Worm (Caenorhabditis elegans): ENCODE measurements around the gene nhr-51.

nhr-51 gene

DNA sequence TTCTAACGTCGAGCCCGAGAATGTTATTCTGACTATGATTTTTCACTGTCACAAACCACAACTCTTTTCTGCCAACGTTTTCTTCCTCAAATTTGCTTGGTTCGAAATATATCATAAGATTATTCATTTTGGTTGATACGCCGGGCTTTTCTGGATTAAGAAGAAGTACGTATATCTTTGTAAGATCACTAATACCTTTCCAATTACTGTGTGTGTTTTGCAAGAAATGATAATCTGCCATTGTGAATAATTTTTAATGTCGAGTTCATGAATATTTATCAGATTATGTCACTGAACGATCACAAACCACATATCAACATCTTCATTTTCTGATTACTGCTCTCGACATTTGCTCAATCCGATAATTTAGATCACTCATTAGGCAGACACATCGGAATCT is 11.8 kb downstream of the nhr-51 start, which contains the start of gene nhr-196:
TSS of gene nhr-196 (plus strand) at position 118 of the 400 bp plus-strand sequence.
- TF ChIP-seq nhr-47 (tag; optimal IDR thresholded peaks at IDR 0.05) (peak; percentile 49), fkh-4 (tag; optimal IDR thresholded peaks at IDR 0.05; ENCODE audit: borderline replicate concordance) (peak; percentile 24), nhr-71 (tag; optimal IDR thresholded peaks at IDR 0.05) (peak; percentile 17), ztf-11 (tag; optimal IDR thresholded peaks at IDR 0.05) (no peak), dsc-1 (tag; optimal IDR thresholded peaks at IDR 0.05) (peak; percentile 98), ceh-8 (GFP tag; optimal IDR thresholded peaks at IDR 0.05) (no peak), egl-13 (tag; optimal IDR thresholded peaks at IDR 0.05) (no peak), egl-27 (tag; optimal IDR thresholded peaks at IDR 0.05) (no peak), fkh-8 (tag; optimal IDR thresholded peaks at IDR 0.05) (peak; percentile 66), sox-4 (tag; optimal IDR thresholded peaks at IDR 0.05) (peak; percentile 58), tbx-2 (tag; optimal IDR thresholded peaks at IDR 0.05) (no peak), efl-1 (optimal IDR thresholded peaks at IDR 0.05) (no peak), efl-1 (GFP tag; optimal IDR thresholded peaks at IDR 0.05 in 1 of 2) (no peak), snpc-4 (tag; optimal IDR thresholded peaks at IDR 0.05) (no peak), fkh-10 (GFP tag; optimal IDR thresholded peaks at IDR 0.05) (no peak), pax-3 (tag; optimal IDR thresholded peaks at IDR 0.05) (peak; percentile 80), nhr-28 (tag; optimal IDR thresholded peaks at IDR 0.05) (no peak), zip-4 (GFP tag; optimal IDR thresholded peaks at IDR 0.05) (no peak), unc-86 (tag; optimal IDR thresholded peaks at IDR 0.05) (no peak)

DNA sequence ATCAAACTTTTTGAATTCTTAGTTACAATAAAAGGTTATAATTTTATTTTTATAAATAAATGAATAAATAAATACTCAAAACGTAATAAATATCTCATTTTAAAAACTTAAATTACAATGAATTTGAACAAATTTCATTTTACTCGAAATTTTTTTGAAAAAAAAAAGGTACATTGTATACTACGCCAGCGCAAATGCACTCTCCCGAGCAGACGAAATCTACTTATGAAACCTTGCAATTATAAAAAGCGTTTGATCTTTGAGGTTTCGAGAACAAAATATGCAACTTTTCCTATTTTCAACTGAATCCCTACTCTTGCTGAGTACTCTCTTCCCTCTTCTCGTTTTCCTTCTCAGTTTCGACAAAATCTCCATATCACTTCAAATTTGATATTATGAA is 13.9 kb downstream of the nhr-51 start, which contains the start of gene nhr-197:
TSS of gene nhr-197 (plus strand) at position 301 of the 400 bp plus-strand sequence.
- no peak for TF ChIP-seq mef-2 (tag; optimal IDR thresholded peaks at IDR 0.05)
- TF ChIP-seq ceh-90 (tag; optimal IDR thresholded peaks at IDR 0.05), result no peak
- TF ChIP-seq lin-13 (GFP tag; optimal IDR thresholded peaks at IDR 0.05), result no peak
- no peak for TF ChIP-seq pag-3 (tag; optimal IDR thresholded peaks at IDR 0.05; ENCODE audit: borderline replicate concordance, insufficient read depth)
- TF ChIP-seq nhr-19 (GFP tag; conservative IDR thresholded peaks at IDR 0.05), result no peak
- no peak for TF ChIP-seq efl-3 (GFP tag; optimal IDR thresholded peaks at IDR 0.05)
- TF ChIP-seq ztf-4 (tag; optimal IDR thresholded peaks at IDR 0.05), result no peak
- no peak for TF ChIP-seq tlp-1 (tag; optimal IDR thresholded peaks at IDR 0.05)
- no peak for TF ChIP-seq egl-27 (tag; optimal IDR thresholded peaks at IDR 0.05)
- TF ChIP-seq fos-1 (tag; optimal IDR thresholded peaks at IDR 0.05), result no peak
- no peak for TF ChIP-seq nhr-77 (tag; optimal IDR thresholded peaks at IDR 0.05)
- no peak for TF ChIP-seq nhr-76 (tag; optimal IDR thresholded peaks at IDR 0.05)
- no peak for TF ChIP-seq lir-3 (tag; optimal IDR thresholded peaks at IDR 0.05; ENCODE audit: poor library complexity)
- TF ChIP-seq dpl-1 (GFP tag; optimal IDR thresholded peaks at IDR 0.05), result no peak
- TF ChIP-seq fkh-4 (tag; optimal IDR thresholded peaks at IDR 0.05; ENCODE audit: borderline replicate concordance), result no peak
- TF ChIP-seq lin-15B (tag; optimal IDR thresholded peaks at IDR 0.05), result no peak
- TF ChIP-seq ama-1 (optimal IDR thresholded peaks at IDR 0.05), result no peak
- TF ChIP-seq ceh-8 (GFP tag; optimal IDR thresholded peaks at IDR 0.05), result no peak

ce11 chrV:15689952-15690351 is 16.1 kb downstream of the nhr-51 start, which contains the start of gene nhr-268:
nhr-268 (plus strand) TSS chrV:15690252.
- TF ChIP-seq isw-1 (GFP tag; IDR thresholded peaks at IDR 0.05) (no peak), swsn-7 (tag; optimal IDR thresholded peaks at IDR 0.05) (no peak), unc-130 (tag; optimal IDR thresholded peaks at IDR 0.05) (no peak), nhr-19 (GFP tag; conservative IDR thresholded peaks at IDR 0.05) (no peak)

DNA sequence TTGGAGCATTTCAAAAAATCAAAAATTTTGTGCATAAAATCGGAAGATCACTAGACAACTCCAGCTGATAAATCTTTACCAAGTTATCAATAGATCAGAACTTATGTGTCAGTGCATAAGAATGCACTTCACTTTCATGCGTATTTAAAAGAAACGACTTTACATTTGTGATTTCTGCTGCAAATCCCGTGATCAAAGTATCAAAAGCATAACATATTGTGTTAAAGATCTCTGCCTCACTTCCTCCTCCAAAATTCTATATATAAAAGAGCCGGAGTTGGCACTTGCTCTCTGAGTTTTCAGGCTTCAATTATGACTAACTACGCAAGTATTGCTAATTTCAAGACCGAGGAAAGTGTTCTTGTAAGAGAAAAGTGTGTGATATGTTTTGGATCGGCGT is 19.9 kb downstream of the nhr-51 start, which contains the start of gene nhr-198:
TSS of gene nhr-198 (plus strand) at position 313 of the 400 bp plus-strand sequence.
- TF ChIP-seq alr-1 (tag; optimal IDR thresholded peaks at IDR 0.05; ENCODE audit: borderline replicate concordance) (no peak), unc-86 (tag; optimal IDR thresholded peaks at IDR 0.05) (no peak), egl-13 (tag; optimal IDR thresholded peaks at IDR 0.05) (no peak), vab-15 (tag; optimal IDR thresholded peaks at IDR 0.05) (no peak), fkh-10 (GFP tag; optimal IDR thresholded peaks at IDR 0.05) (no peak), fkh-8 (tag; optimal IDR thresholded peaks at IDR 0.05) (peak; percentile 79), lsy-2 (tag; optimal IDR thresholded peaks at IDR 0.05) (no peak), nhr-20 (tag; optimal IDR thresholded peaks at IDR 0.05) (no peak), mdl-1 (tag; optimal IDR thresholded peaks at IDR 0.05) (no peak), sox-4 (tag; optimal IDR thresholded peaks at IDR 0.05) (peak; percentile 28), lin-35 (GFP tag; optimal IDR thresholded peaks at IDR 0.05) (no peak), nhr-12 (tag; optimal IDR thresholded peaks at IDR 0.05) (no peak), grh-1 (GFP tag; IDR thresholded peaks at IDR 0.05) (no peak), dsc-1 (tag; optimal IDR thresholded peaks at IDR 0.05) (peak; percentile 55), unc-30 (tag; optimal IDR thresholded peaks at IDR 0.05) (no peak), tlp-1 (tag; optimal IDR thresholded peaks at IDR 0.05) (no peak), nhr-71 (tag; optimal IDR thresholded peaks at IDR 0.05) (peak; percentile 29)

Measured in whole organism, L1 larva.